Fruit fly (Drosophila melanogaster) whole organism, wandering third instar larva: Measurements from ENCODE around the gene flfl.

ENCODE experiments used
- Dfd ChIP-seq: fragments of >200 bp; optimal IDR thresholded peaks from 2 replicates; lab custom pipeline; 2017; ENCODE audit warnings: missing biosample characterization, missing genetic modification characterization
- GATAd ChIP-seq: sonication (Bioruptor generic); optimal IDR thresholded peaks from 2 replicates; lab custom pipeline; 2016; ENCODE audit warnings: missing biosample characterization, missing genetic modification characterization
- HLH106 ChIP-seq: fragments of 200-800 bp; optimal IDR thresholded peaks from 3 replicates; lab custom pipeline; 2019; ENCODE audit warnings: missing biosample characterization, mild to moderate bottlenecking, missing genetic modification characterization, moderate library complexity
- Hr78 ChIP-seq: fragments of >200 bp; optimal IDR thresholded peaks from 2 replicates; lab custom pipeline; 2017; ENCODE audit warnings: missing biosample characterization, missing genetic modification characterization
- Mio ChIP-seq: sonication (Bioruptor generic); optimal IDR thresholded peaks from 2 replicates; lab custom pipeline; 2016; ENCODE audit warnings: missing biosample characterization, missing genetic modification characterization
- OdsH ChIP-seq: fragments of 200-800 bp; sonication (Bioruptor generic); optimal IDR thresholded peaks from 2 replicates; lab custom pipeline; 2016; ENCODE audit warnings: missing biosample characterization, mild to moderate bottlenecking, missing genetic modification characterization
- Sp1 ChIP-seq: fragments of 200-800 bp; sonication (Bioruptor generic); optimal IDR thresholded peaks from 3 replicates; lab custom pipeline; 2019; ENCODE audit warnings: missing biosample characterization, mild to moderate bottlenecking, missing genetic modification characterization, moderate library complexity
- Vsx2 ChIP-seq: fragments of 200-300, 225-300 bp; sonication (Bioruptor generic); optimal IDR thresholded peaks from 2 replicates; lab custom pipeline; 2018; ENCODE audit warnings: missing biosample characterization, missing genetic modification characterization; ENCODE audit not compliant: partially characterized antibody
- dl ChIP-seq, 2 experiments: fragments of 175-275, 200-275 bp in 1 of 2; fragments of 200-275 bp in 1 of 2; sonication (Bioruptor generic); optimal IDR thresholded peaks; lab custom pipeline; 2018; ENCODE audit warnings: mild to moderate bottlenecking in 2 of 2, missing biosample characterization in 2 of 2, missing genetic modification characterization in 2 of 2, moderate library complexity in 2 of 2; ENCODE audit not compliant: partially characterized antibody in 2 of 2, insufficient read depth in 1 of 2
- ey ChIP-seq: fragments of 200-800 bp; sonication (Bioruptor generic); optimal IDR thresholded peaks from 2 replicates; lab custom pipeline; 2016; ENCODE audit warnings: missing biosample characterization, missing genetic modification characterization
- pan ChIP-seq: fragments of >200 bp; optimal IDR thresholded peaks from 2 replicates; lab custom pipeline; 2017
- psq ChIP-seq: fragments of 200-800 bp; sonication (Bioruptor generic); optimal IDR thresholded peaks from 3 replicates; lab custom pipeline; 2017; ENCODE audit warnings: missing biosample characterization, mild to moderate bottlenecking, missing genetic modification characterization, moderate library complexity
- usp ChIP-seq: fragments of >200 bp; optimal IDR thresholded peaks from 2 replicates; lab custom pipeline; 2017; ENCODE audit warnings: missing biosample characterization, missing genetic modification characterization

DNA sequence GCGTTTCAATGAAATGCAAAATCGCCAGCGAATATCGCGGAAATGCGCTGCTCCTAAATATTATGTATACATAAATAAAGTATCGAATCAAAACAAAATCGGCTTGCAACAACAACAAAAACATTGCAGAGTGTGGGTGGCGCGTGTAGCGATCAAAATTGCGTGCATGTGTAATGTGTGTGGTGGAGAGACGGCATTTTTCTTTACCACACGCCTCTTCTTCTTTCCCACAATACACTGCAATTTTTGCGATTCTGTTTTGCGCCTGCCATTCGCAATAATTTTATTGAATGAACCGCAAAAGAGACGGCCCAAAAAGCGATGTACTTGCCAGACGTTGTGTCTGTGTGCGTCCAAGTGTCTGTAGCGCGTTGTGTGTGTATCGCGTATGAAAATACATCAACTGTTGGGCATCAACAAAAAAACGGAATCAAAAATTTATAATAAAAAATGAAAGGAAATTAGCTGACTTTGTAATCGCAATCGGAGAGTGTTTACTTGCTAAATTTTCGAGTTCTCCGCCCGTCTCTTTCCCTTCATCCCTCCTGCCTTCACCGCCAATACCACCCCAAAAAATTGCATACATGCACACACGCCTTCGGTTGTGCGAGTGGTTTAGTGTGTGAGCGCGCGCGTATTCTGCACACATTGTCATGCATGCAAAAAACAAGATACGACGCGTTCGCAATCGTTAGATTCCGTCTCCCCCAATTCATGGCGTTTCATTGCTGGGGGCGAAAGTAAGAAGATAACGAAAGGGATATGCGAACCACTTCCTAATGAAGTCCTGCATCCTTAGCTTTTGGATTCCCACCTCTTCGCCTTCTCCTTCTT is 1.1 kb downstream of the flfl start:
- TF ChIP-seq Vsx2 (no peak), psq (GFP tag; lab: Kevin White, UChicago) (peak; percentile 99), Dfd (GFP tag; lab: Kevin White, UChicago) (no peak), GATAd (GFP tag; lab: Kevin White, UChicago) (no peak), Sp1 (no peak), Mio (GFP tag; lab: Kevin White, UChicago) (no peak), usp (GFP tag; lab: Kevin White, UChicago) (no peak), HLH106 (no peak), Hr78 (GFP tag; lab: Kevin White, UChicago) (no peak), dl (GFP tag; optimal IDR thresholded peaks at IDR 0.05; lab: Kevin White, UChicago; ENCODE audit: insufficient read depth in 1 of 2, partially characterized antibody in 2 of 2) (peak in 1 of 2 experiments; percentile 27), ey (GFP tag; lab: Kevin White, UChicago) (no peak), OdsH (GFP tag; lab: Kevin White, UChicago) (peak; percentile 25), pan (lab: Kevin White, UChicago) (no peak)
